Worm (Caenorhabditis elegans) whole organism, L3 larva: ENCODE results near the gene nlp-14.

Experiments
- ZK546.5 ChIP-seq: sonication (generic microtip); optimal IDR thresholded peaks from 2 replicates; lab custom pipeline; 2017; ENCODE audit warnings: missing biosample characterization, missing genetic modification characterization
- aly-2 ChIP-seq: fragments of 150-350 bp; optimal IDR thresholded peaks from 2 replicates; lab custom pipeline; 2014; ENCODE audit warnings: missing biosample characterization, missing genetic modification characterization
- ama-1 ChIP-seq: fragments of 150-350 bp; optimal IDR thresholded peaks from 2 replicates; lab custom pipeline; 2018
- ceh-16 ChIP-seq: sonication (generic microtip); optimal IDR thresholded peaks from 2 replicates; lab custom pipeline; 2017; ENCODE audit warnings: missing biosample characterization, missing genetic modification characterization
- daf-12 ChIP-seq: fragments of 150-350 bp; optimal IDR thresholded peaks from 2 replicates; lab custom pipeline; 2014; ENCODE audit warnings: missing biosample characterization, missing genetic modification reagents, missing genetic modification characterization
- egl-27 ChIP-seq: sonication (generic microtip); optimal IDR thresholded peaks from 4 replicates; lab custom pipeline; 2017; ENCODE audit warnings: missing biosample characterization, missing genetic modification reagents, missing genetic modification characterization
- egl-5 ChIP-seq: fragments of 150-350 bp; optimal IDR thresholded peaks from 2 replicates; lab custom pipeline; 2017; ENCODE audit warnings: missing biosample characterization, missing genetic modification reagents, missing genetic modification characterization, inconsistent platforms
- elt-1 ChIP-seq: fragments of 150-350 bp; optimal IDR thresholded peaks from 2 replicates; lab custom pipeline; 2014; ENCODE audit warnings: missing biosample characterization, missing genetic modification characterization
- elt-2 ChIP-seq: sonication (generic microtip); optimal IDR thresholded peaks from 2 replicates; lab custom pipeline; 2016; ENCODE audit warnings: missing genetic modification reagents, mild to moderate bottlenecking, missing genetic modification characterization, missing compliant biosample characterization
- elt-3 ChIP-seq, 3 experiments: fragments of 150-350 bp in 1 of 3; sonication (generic microtip) in 2 of 3; optimal IDR thresholded peaks; 2 replicates in 2 of 3; 4 replicates in 1 of 3; lab custom pipeline; 2014 to 2017; ENCODE audit warnings: missing biosample characterization in 3 of 3, missing genetic modification characterization in 3 of 3
- eor-1 ChIP-seq, 2 experiments: fragments of 150-350 bp; optimal IDR thresholded peaks; 2 replicates each; lab custom pipeline; 2014 to 2018; ENCODE audit warnings: missing biosample characterization in 2 of 2, missing genetic modification characterization in 2 of 2
- fkh-10 ChIP-seq: sonication (generic microtip); optimal IDR thresholded peaks from 2 replicates; lab custom pipeline; 2017; ENCODE audit warnings: missing biosample characterization, missing genetic modification reagents, missing genetic modification characterization
- fkh-2 ChIP-seq: fragments of 150-350 bp; optimal IDR thresholded peaks from 2 replicates; lab custom pipeline; 2014; ENCODE audit warnings: missing biosample characterization, missing genetic modification reagents, missing genetic modification characterization
- hmg-11 ChIP-seq: sonication (generic microtip); optimal IDR thresholded peaks from 2 replicates; lab custom pipeline; 2016; ENCODE audit warnings: missing genetic modification characterization, missing compliant biosample characterization
- lin-15B ChIP-seq: fragments of 150-350 bp; optimal IDR thresholded peaks from 2 replicates; lab custom pipeline; 2014; ENCODE audit warnings: missing biosample characterization, missing genetic modification characterization
- lin-39 ChIP-seq: fragments of 150-350 bp; optimal IDR thresholded peaks from 2 replicates; lab custom pipeline; 2018; ENCODE audit warnings: missing biosample characterization, missing genetic modification reagents, missing genetic modification characterization
- mdl-1 ChIP-seq: fragments of 150-350 bp; optimal IDR thresholded peaks from 2 replicates; lab custom pipeline; 2014; ENCODE audit warnings: missing biosample characterization, missing genetic modification characterization
- mml-1 ChIP-seq: fragments of 150-350 bp; sonication (generic microtip); optimal IDR thresholded peaks from 3 replicates; lab custom pipeline; 2014; ENCODE audit warnings: missing biosample characterization, missing genetic modification characterization
- nhr-23 ChIP-seq: fragments of 150-350 bp; optimal IDR thresholded peaks from 2 replicates; lab custom pipeline; 2014; ENCODE audit warnings: missing biosample characterization, missing genetic modification reagents, missing genetic modification characterization
- nhr-25 ChIP-seq: sonication (generic microtip); optimal IDR thresholded peaks from 2 replicates; lab custom pipeline; 2017; ENCODE audit warnings: missing biosample characterization, missing genetic modification characterization
- nhr-43 ChIP-seq: sonication (generic microtip); optimal IDR thresholded peaks from 2 replicates; lab custom pipeline; 2016; ENCODE audit warnings: mild to moderate bottlenecking, missing genetic modification characterization, missing compliant biosample characterization; ENCODE audit not compliant: poor library complexity, severe bottlenecking
- nhr-67 ChIP-seq: fragments of 150-350 bp; optimal IDR thresholded peaks from 2 replicates; lab custom pipeline; 2014; ENCODE audit warnings: missing biosample characterization, missing genetic modification characterization
- nhr-76 ChIP-seq: fragments of 150-350 bp; sonication (generic microtip); optimal IDR thresholded peaks from 5 replicates; lab custom pipeline; 2014; ENCODE audit warnings: missing biosample characterization, missing genetic modification characterization
- nhr-77 ChIP-seq: fragments of 150-350 bp; optimal IDR thresholded peaks from 2 replicates; lab custom pipeline; 2014; ENCODE audit warnings: missing biosample characterization, missing genetic modification characterization
- pha-4 ChIP-seq: fragments of 150-350 bp; optimal IDR thresholded peaks from 2 replicates; lab custom pipeline; 2014; ENCODE audit warnings: missing biosample characterization, missing genetic modification reagents, missing genetic modification characterization
- pqm-1 ChIP-seq: fragments of 150-350 bp; optimal IDR thresholded peaks from 2 replicates; lab custom pipeline; 2017; ENCODE audit warnings: missing biosample characterization, missing genetic modification characterization, inconsistent platforms
- sea-2 ChIP-seq: fragments of 150-350 bp; sonication (generic microtip); optimal IDR thresholded peaks from 4 replicates; lab custom pipeline; 2014; ENCODE audit warnings: missing biosample characterization, missing genetic modification reagents, missing genetic modification characterization
- skn-1 ChIP-seq: fragments of 150-350 bp; optimal IDR thresholded peaks from 2 replicates; lab custom pipeline; 2014; ENCODE audit warnings: missing biosample characterization, missing genetic modification characterization
- tbx-2 ChIP-seq: sonication (generic microtip); optimal IDR thresholded peaks from 2 replicates; lab custom pipeline; 2016; ENCODE audit warnings: mild to moderate bottlenecking, missing genetic modification characterization, missing compliant biosample characterization
- unc-39 ChIP-seq: sonication (generic microtip); optimal IDR thresholded peaks from 4 replicates; lab custom pipeline; 2017; ENCODE audit warnings: missing biosample characterization, missing genetic modification characterization
- unc-62 ChIP-seq: fragments of 150-350 bp; sonication (generic microtip); optimal IDR thresholded peaks from 4 replicates; lab custom pipeline; 2014; ENCODE audit warnings: missing biosample characterization, missing genetic modification reagents, missing genetic modification characterization
- ztf-11 ChIP-seq: fragments of 150-350 bp; optimal IDR thresholded peaks from 2 replicates; lab custom pipeline; 2014; ENCODE audit warnings: missing biosample characterization, missing genetic modification characterization
- ztf-4 ChIP-seq: fragments of 150-350 bp; optimal IDR thresholded peaks from 2 replicates; lab custom pipeline; 2014; ENCODE audit warnings: missing biosample characterization, missing genetic modification characterization

Gene nlp-14

DNA sequence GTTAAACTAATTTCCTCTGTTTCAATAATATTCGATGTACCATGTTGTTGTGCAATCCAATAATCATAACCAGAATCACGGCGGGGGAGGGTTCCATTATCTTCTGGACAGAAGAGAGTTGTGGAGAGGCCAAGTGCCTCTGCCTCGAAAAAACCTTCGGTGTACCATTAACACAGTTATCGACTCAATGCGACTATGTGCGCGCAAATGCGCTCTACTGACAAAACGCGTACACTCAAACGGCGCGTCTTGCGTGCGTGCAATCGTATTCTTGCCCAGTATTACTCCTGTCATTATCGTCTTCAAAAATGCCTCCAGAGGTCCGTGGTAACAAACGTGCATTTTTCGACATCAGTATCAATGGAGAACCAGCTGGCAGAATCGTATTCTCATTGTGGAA, 8.1 kb downstream of the nlp-14 start, which contains the start of gene cyn-8:
cyn-8 (plus strand) TSS at position 217 of the 400 bp plus-strand sequence.
- TF ChIP-seq elt-2 (tag; lab: Kevin White, UChicago) (peak; percentile 40), pha-4 (no peak), nhr-25 (tag; lab: Kevin White, UChicago) (no peak), lin-39 (tag; lab: Kevin White, UChicago) (peak; percentile 84), nhr-77 (no peak), unc-39 (tag; lab: Kevin White, UChicago) (no peak), fkh-10 (GFP tag; lab: Kevin White, UChicago) (no peak), unc-62 (GFP tag; lab: Kevin White, UChicago) (no peak), egl-5 (tag; lab: Kevin White, UChicago) (peak; percentile 24), hmg-11 (tag; lab: Kevin White, UChicago) (peak; percentile 69), aly-2 (tag; lab: Kevin White, UChicago) (no peak), eor-1 (tag; optimal IDR thresholded peaks at IDR 0.05; lab: Kevin White, UChicago) (no peak), elt-3 (tag; optimal IDR thresholded peaks at IDR 0.05; lab: Kevin White, UChicago) (no peak), ZK546.5 (tag; lab: Kevin White, UChicago) (no peak), mml-1 (no peak), ama-1 (lab: Kevin White, UChicago) (no peak), nhr-43 (tag; lab: Kevin White, UChicago) (no peak), lin-15B (tag; lab: Kevin White, UChicago) (peak; percentile 50), egl-27 (no peak), nhr-76 (no peak), nhr-67 (tag; lab: Kevin White, UChicago) (no peak)

DNA sequence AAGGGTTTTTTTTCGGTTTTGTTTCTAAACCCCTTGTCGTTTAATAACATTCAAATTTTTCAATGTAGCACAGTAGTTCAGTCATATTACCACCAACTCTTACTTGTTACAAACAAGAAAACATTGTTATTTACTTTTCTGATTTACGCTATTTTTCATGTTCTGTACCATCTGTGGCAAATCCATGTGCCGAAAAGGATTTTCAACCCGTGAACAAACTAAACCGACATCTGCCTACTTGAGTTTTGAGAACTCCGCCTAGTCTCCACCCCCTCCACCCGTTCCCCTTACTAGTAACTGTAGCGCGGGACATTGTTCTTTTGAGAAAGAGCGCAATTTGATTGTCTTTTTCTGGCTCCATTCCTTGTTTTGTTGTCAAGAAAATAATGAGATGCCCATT, 14.1 kb downstream of the nlp-14 start, which contains the start of gene ensh-1:
ensh-1 (plus strand) TSS at position 301 of the 400 bp plus-strand sequence.
- no peak for TF ChIP-seq hmg-11 (tag; lab: Kevin White, UChicago)
- no peak for TF ChIP-seq egl-5 (tag; lab: Kevin White, UChicago)
- no peak for TF ChIP-seq fkh-2
- no peak for TF ChIP-seq elt-3 (tag; optimal IDR thresholded peaks at IDR 0.05; lab: Kevin White, UChicago)
- TF ChIP-seq sea-2: no peak
- TF ChIP-seq, all 47 proteins: peak for 0

DNA sequence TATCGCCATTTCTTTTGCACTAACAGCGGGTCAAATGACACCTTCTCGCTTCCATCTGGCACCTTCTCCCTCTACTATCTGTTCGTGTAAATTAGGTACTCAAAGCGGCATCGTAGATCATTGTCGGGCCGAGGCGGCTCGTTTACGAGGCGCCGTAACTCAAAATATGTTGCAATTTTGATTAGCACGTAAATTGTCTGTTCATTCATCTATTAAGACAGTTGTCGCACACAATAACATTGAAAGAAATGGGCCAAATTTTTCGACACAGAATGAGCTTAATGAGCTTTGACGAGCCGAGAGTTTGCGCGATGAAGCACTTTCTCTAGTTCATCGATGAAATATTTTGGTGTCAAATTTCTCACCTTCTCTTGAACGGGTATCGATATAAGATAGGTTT, 16.3 kb downstream of the nlp-14 start:
- no peak for TF ChIP-seq ztf-11 (tag; lab: Kevin White, UChicago)
- TF ChIP-seq daf-12: no peak
- TF ChIP-seq lin-15B (tag; lab: Kevin White, UChicago): no peak
- peak; percentile 92 for TF ChIP-seq egl-5 (tag; lab: Kevin White, UChicago)
- no peak for TF ChIP-seq elt-2 (tag; lab: Kevin White, UChicago)

DNA sequence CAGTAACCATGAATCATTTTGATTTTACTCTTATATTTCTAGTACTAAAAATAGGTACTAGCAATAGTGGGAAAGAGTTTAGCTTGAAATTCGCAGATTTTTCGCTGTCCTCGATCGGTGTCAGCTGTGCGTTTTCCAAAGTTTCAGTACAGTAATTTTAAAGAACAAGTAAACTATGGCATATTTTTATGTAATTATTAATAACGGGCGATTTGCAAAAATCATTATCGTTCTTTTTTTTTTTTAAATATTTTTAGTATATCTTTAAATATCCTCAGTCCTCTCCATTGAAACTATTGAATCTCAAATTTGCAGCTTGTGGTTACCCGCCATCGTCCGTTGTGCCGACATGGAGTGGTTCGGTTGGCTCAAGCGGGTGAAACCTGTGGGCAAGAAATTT, 26.4 kb downstream of the nlp-14 start, which contains the start of gene C13E3.1:
C13E3.1 (plus strand) TSS at position 301 of the 400 bp plus-strand sequence.
- no peak for TF ChIP-seq mdl-1 (tag; lab: Kevin White, UChicago)
- no peak for TF ChIP-seq ceh-16
- no peak for TF ChIP-seq ama-1 (lab: Kevin White, UChicago)
- TF ChIP-seq unc-39 (tag; lab: Kevin White, UChicago): no peak
- TF ChIP-seq nhr-43 (tag; lab: Kevin White, UChicago): no peak
- TF ChIP-seq nhr-23 (tag; lab: Kevin White, UChicago): no peak
- TF ChIP-seq pqm-1 (tag; lab: Kevin White, UChicago): no peak
- TF ChIP-seq aly-2 (tag; lab: Kevin White, UChicago): no peak

DNA sequence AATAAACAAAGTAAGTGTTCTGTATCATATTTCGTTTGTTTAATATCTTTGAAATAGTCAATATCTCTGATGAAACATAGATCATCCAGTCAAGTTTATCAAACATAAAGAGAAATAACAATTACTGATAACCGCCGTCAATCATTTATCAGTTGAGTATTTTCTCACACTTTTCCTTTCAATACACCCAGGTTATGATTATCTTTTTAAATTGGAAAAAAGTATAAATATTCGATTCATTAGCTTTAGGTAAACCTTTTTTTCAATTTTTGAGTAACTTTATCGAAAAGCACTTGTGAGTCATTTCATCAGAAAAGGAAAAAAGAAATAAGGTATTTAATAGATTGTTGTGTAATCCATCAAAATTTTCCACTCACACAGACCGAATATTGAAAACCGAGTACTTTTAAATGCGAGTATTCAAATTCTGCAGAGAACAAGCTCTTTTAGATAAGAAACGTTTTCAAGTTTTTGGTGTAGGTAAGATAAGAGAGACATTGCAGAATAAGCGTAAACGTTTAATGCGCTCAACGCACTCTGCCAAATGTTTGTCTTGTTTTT, 27.8 kb downstream of the nlp-14 start:
- TF ChIP-seq elt-2 (tag; lab: Kevin White, UChicago): peak; percentile 44
- peak; percentile 10 for TF ChIP-seq pqm-1 (tag; lab: Kevin White, UChicago)
- TF ChIP-seq skn-1 (tag; lab: Kevin White, UChicago): no peak
- TF ChIP-seq, all 47 proteins: peak for 2

DNA sequence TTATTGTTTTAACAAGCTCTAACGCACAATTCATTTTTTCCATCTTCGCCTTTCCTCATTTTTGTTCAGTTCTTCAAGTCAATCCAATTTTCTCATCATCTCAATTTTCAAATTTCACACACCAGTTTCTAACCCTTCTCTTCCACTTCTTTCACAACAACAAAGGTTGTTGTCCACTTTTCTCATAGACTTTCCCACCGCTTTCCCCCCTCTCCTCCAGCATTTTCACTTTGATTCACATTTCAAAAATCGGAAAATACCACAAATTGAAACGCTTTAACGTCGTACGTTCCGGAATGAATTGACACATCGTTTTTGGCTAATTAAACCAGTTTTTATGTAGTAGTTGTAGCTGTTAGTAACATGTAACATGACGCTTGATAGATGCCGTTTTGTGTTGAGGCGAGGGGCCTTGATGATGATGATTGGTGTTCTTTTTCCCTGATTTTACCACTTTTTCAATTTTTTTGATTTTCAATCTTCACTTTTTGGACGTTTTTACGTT, 28.9 kb downstream of the nlp-14 start:
- TF ChIP-seq ztf-4 (tag; lab: Kevin White, UChicago): no peak
- no peak for TF ChIP-seq tbx-2 (tag; lab: Kevin White, UChicago)
- no peak for TF ChIP-seq nhr-67 (tag; lab: Kevin White, UChicago)
- no peak for TF ChIP-seq elt-1
